Worm (Caenorhabditis elegans): ENCODE data around the gene R07E5.4.

DNA sequence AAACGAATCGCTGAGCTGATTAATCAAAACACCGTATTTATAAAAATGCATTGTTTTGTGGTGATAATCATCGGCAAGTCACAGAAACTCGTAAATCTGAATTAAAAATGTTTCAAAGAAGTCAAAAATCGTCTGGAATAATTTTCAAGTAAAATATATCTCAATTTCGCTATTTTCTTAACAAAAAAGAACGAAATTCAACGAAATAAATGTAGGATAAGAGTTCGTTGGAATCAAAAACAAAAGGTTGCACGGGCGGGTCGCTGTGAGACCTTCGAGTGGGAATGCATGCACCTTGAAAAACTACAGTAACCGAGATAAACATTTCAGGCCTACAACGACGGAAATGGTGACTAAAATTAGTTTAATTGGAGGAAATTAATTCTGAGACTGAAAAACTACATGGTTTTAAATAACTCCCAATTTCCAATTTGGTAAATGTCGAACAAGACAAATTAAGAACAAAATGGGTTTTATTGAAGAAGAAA lies 39.7 kb downstream of the R07E5.4 start, which contains the start of gene C28A5.1:
- TF ChIP-seq dao-5 (tag; optimal IDR thresholded peaks at IDR 0.05) (no peak), him-1 (tag; optimal IDR thresholded peaks at IDR 0.05) (no peak), W03F9.2 (tag; optimal IDR thresholded peaks at IDR 0.05) (peak; percentile 52)
